Fruit fly (Drosophila melanogaster): ENCODE measurements around the gene hth.

The hth gene

DNA sequence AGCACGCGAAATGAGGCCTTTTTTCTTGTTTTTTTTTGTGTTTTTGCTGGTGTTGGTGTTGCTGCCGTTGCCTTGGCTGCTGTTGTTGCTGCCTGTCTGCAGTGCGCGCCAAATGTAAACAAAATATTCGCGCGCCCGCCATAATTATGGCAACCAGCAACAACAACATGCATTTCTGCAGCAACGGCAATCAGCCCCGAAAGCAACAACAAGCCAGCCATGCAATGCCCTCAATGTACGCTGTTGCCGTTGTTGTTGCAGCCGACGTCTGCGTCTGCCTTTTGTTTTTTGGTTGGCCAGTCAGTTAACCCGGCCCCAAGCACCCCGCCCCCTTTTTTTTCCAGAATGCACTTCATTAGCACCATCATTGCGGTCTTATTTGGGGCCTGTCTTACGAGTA lies 120.8 kb downstream of the hth start:
- TF ChIP-seq CG14655 (GFP tag; optimal IDR thresholded peaks at IDR 0.05): no peak
- no peak for TF ChIP-seq CG4496 (GFP tag; IDR thresholded peaks at IDR 0.05)
- TF ChIP-seq CG34367 (tag; optimal IDR thresholded peaks at IDR 0.05): no peak
- TF ChIP-seq CG8159 (tag; optimal IDR thresholded peaks at IDR 0.05): no peak
- no peak for TF ChIP-seq CG17806 (tag; optimal IDR thresholded peaks at IDR 0.05)
- no peak for TF ChIP-seq CG10348 (GFP tag; IDR thresholded peaks at IDR 0.05)
- no peak for TF ChIP-seq Pif1B (GFP tag; optimal IDR thresholded peaks at IDR 0.05)
- no peak; the same call in 1 of the 2 replicates for TF ChIP-seq CG32121 (GFP tag; IDR thresholded peaks at IDR 0.05)
- TF ChIP-seq CG8301 (tag; optimal IDR thresholded peaks at IDR 0.05): no peak
- no peak for TF ChIP-seq CG12605 (GFP tag; IDR thresholded peaks at IDR 0.05)
- TF ChIP-seq Pif1A (GFP tag; optimal IDR thresholded peaks at IDR 0.05): no peak
- no peak for TF ChIP-seq EcR (GFP tag; optimal IDR thresholded peaks at IDR 0.05)
- no peak for TF ChIP-seq CG13204 (GFP tag; optimal IDR thresholded peaks at IDR 0.05)
- TF ChIP-seq Ets98B (GFP tag; IDR thresholded peaks at IDR 0.05): no peak
- no peak for TF ChIP-seq Snoo (tag; optimal IDR thresholded peaks at IDR 0.05)
- TF ChIP-seq rn (GFP tag; IDR thresholded peaks at IDR 0.05): no peak
- no peak; the same call in 2 of the 3 replicates for TF ChIP-seq fd96Ca (GFP tag; IDR thresholded peaks at IDR 0.05)
- TF ChIP-seq gl (tag; optimal IDR thresholded peaks at IDR 0.05): no peak

DNA sequence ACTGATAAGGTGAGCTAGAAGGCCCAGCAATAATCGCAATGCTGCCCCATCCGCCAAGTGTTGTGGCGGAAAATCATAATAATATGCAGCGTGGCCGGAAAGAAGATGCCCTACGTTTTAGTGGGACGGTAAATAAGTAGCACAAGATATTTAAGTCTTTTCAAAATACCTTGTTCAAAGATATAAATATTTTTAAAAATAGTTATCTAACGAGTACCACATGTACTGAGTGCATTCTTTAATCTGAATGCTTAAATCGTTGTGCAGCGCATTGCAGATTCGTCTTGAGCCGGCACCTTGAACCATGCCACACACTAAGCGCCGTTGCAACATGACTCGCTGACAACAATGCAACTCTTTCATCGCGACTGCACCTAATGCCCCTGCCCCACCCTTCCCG lies 121.5 kb downstream of the hth start:
- TF ChIP-seq D1 (tag; optimal IDR thresholded peaks at IDR 0.05) (peak; percentile 8), fd96Ca (GFP tag; IDR thresholded peaks at IDR 0.05) (peak; percentile 93), CG12605 (GFP tag; IDR thresholded peaks at IDR 0.05) (peak; percentile 53; the same call in 1 of the 2 replicates), Snoo (tag; optimal IDR thresholded peaks at IDR 0.05) (peak; percentile 41), CG34367 (tag; optimal IDR thresholded peaks at IDR 0.05) (peak; percentile 71), EcR (GFP tag; optimal IDR thresholded peaks at IDR 0.05) (no peak), rn (GFP tag; IDR thresholded peaks at IDR 0.05) (peak; percentile 48; the same call in 1 of the 2 replicates), CG10348 (GFP tag; IDR thresholded peaks at IDR 0.05) (no peak), CG8301 (tag; optimal IDR thresholded peaks at IDR 0.05) (peak; percentile 85), CG17806 (tag; optimal IDR thresholded peaks at IDR 0.05) (peak; percentile 85), CG13204 (GFP tag; optimal IDR thresholded peaks at IDR 0.05) (no peak), Pif1B (GFP tag; optimal IDR thresholded peaks at IDR 0.05) (peak; percentile 69), CG8159 (tag; optimal IDR thresholded peaks at IDR 0.05) (peak; percentile 81), Ets98B (GFP tag; IDR thresholded peaks at IDR 0.05) (peak; percentile 82), CG4496 (GFP tag; IDR thresholded peaks at IDR 0.05) (peak; percentile 81; the same call in 2 of the 3 replicates), Pif1A (GFP tag; optimal IDR thresholded peaks at IDR 0.05) (peak; percentile 67), CG32121 (GFP tag; IDR thresholded peaks at IDR 0.05) (peak; percentile 78), CG9948 (tag; optimal IDR thresholded peaks at IDR 0.05) (peak; percentile 85), CG15710 (tag; optimal IDR thresholded peaks at IDR 0.05) (peak; percentile 77), CG14655 (GFP tag; optimal IDR thresholded peaks at IDR 0.05) (peak; percentile 92), gl (tag; optimal IDR thresholded peaks at IDR 0.05) (peak; percentile 63)

DNA sequence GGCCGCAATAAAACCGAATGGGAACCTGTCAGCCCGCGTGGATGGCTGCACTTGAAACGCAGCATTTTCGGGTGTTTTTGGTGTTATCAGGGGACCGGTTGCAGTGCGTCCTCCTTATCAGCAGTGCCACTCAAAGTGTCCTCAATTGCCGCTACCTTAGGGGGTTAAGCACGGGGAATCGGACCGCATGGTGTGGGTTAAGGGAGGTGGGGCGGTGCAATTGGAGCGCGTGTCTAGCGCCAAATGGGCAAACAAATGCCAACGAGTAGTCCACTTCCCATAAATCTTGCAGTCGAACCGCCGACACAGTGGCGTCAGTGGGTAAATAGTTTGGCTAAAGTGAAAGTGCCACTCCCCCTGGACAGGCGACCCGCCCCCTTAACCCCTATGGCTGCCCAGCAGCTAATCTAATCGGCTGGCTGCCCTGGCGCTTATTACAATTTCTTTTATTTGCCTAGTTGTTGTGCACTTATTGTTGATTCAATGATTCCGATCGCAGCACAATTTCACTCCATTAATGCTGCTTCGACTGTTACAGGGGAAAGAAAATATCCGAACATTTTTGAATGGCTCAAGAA lies 124.7 kb downstream of the hth start:
- TF ChIP-seq CG32121 (GFP tag; IDR thresholded peaks at IDR 0.05) (no peak), CG8159 (tag; optimal IDR thresholded peaks at IDR 0.05) (no peak), EcR (GFP tag; optimal IDR thresholded peaks at IDR 0.05) (no peak), CG34367 (tag; optimal IDR thresholded peaks at IDR 0.05) (no peak), CG10348 (GFP tag; IDR thresholded peaks at IDR 0.05) (no peak), CG13204 (GFP tag; optimal IDR thresholded peaks at IDR 0.05) (no peak), Pif1B (GFP tag; optimal IDR thresholded peaks at IDR 0.05) (no peak), CG12605 (GFP tag; IDR thresholded peaks at IDR 0.05) (no peak), D1 (tag; optimal IDR thresholded peaks at IDR 0.05) (no peak)

DNA sequence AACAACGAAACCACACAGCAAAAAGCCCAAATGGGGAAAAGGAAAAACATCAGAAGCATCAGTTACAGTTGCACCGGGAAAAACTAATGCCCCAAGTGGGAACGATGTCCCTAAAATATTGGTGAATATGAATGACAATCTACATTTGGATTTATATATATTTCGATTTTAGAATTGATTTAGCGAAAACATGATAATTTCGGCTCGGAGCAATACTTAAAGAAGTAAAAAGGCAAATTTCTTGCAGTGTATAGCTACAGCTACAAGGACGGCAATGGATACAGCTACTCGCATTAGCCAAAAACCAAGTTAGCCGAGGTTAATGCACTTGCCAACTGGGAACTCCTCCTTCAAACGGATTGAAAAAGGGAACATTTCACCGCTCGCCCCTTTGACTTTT lies 127.1 kb downstream of the hth start:
- TF ChIP-seq CG15710 (tag; optimal IDR thresholded peaks at IDR 0.05): no peak
- no peak for TF ChIP-seq CG8301 (tag; optimal IDR thresholded peaks at IDR 0.05)
- TF ChIP-seq Snoo (tag; optimal IDR thresholded peaks at IDR 0.05): no peak
- TF ChIP-seq D1 (tag; optimal IDR thresholded peaks at IDR 0.05): no peak
- TF ChIP-seq CG17806 (tag; optimal IDR thresholded peaks at IDR 0.05): peak; percentile 12
- no peak for TF ChIP-seq gl (tag; optimal IDR thresholded peaks at IDR 0.05)
- TF ChIP-seq CG34367 (tag; optimal IDR thresholded peaks at IDR 0.05): no peak
- peak; percentile 10 for TF ChIP-seq CG14655 (GFP tag; optimal IDR thresholded peaks at IDR 0.05)
- 0 out of 3 replicates have a peak, but pooled peaks have one; percentile 23 for TF ChIP-seq fd96Ca (GFP tag; IDR thresholded peaks at IDR 0.05)
- no peak for TF ChIP-seq CG32121 (GFP tag; IDR thresholded peaks at IDR 0.05)
- TF ChIP-seq rn (GFP tag; IDR thresholded peaks at IDR 0.05): no peak
- TF ChIP-seq Pif1A (GFP tag; optimal IDR thresholded peaks at IDR 0.05): no peak
- TF ChIP-seq CG4496 (GFP tag; IDR thresholded peaks at IDR 0.05): 0 out of 3 replicates have a peak, but pooled peaks have one; percentile 21
- no peak for TF ChIP-seq CG10348 (GFP tag; IDR thresholded peaks at IDR 0.05)
- no peak for TF ChIP-seq CG12605 (GFP tag; IDR thresholded peaks at IDR 0.05)

DNA sequence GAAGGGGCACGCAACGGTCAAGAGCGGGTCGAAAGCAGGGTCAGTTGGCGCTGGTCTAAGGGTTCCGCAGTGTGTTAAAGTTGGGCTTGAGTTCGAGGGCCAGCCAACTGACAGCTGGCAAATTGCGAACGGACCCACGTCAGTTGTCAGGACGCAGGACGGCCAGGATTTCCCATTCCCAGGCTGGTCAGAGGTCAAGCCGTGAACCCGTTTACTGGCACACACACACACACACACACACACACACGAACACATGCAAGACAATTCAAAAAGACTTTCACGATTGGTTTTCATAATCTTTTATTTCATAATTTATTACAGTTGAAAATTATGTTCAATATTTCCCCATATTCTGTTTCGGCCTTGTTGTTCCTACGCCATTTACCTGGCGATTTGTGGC lies 132.1 kb downstream of the hth start:
- no peak for TF ChIP-seq rn (GFP tag; IDR thresholded peaks at IDR 0.05)
- no peak for TF ChIP-seq CG14655 (GFP tag; optimal IDR thresholded peaks at IDR 0.05)
- TF ChIP-seq CG8301 (tag; optimal IDR thresholded peaks at IDR 0.05): no peak
- no peak for TF ChIP-seq CG15710 (tag; optimal IDR thresholded peaks at IDR 0.05)
- TF ChIP-seq CG9948 (tag; optimal IDR thresholded peaks at IDR 0.05): no peak
- TF ChIP-seq Ets98B (GFP tag; IDR thresholded peaks at IDR 0.05): no peak
- TF ChIP-seq Pif1B (GFP tag; optimal IDR thresholded peaks at IDR 0.05): no peak

DNA sequence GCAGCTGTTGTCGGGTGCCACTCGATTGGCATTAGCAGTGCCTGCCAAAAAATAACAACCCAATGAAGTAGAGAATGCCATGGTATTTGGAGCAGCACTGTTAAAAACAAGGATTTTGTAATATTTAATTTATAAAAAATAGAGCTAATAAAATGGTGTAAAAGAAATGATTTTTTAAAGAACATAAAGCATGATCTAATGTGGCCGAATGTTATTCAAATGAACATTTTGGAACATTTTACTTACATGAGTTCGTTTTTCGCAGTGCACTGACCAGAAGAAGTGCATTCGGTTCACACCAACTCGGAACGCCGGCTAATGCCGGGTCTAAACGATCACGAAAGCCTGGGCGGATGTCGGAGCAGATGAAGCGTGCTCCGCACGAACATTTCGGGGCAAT lies 132.6 kb downstream of the hth start:
- TF ChIP-seq Snoo (tag; optimal IDR thresholded peaks at IDR 0.05): no peak
- peak; percentile 2 for TF ChIP-seq CG17806 (tag; optimal IDR thresholded peaks at IDR 0.05)

Measured in whole organism, pupa.